Worm (Caenorhabditis elegans) whole organism, L2 larva: ENCODE results near the gene srz-78.

Experiments used
- C34F6.9 ChIP-seq: fragments of 150-350 bp; optimal IDR thresholded peaks from 2 replicates; lab custom pipeline; 2014; ENCODE audit warnings: missing biosample characterization, missing genetic modification characterization
- F13H6.1 ChIP-seq: sonication (generic microtip); optimal IDR thresholded peaks from 2 replicates; lab custom pipeline; 2016; ENCODE audit warnings: missing genetic modification characterization, missing compliant biosample characterization
- R02D3.7 ChIP-seq: fragments of 150-350 bp; optimal IDR thresholded peaks from 2 replicates; lab custom pipeline; 2014; ENCODE audit warnings: missing biosample characterization, missing genetic modification characterization
- Y55F3AM.14 ChIP-seq: fragments of 200-800 bp; sonication (Bioruptor generic); optimal IDR thresholded peaks from 2 replicates; lab custom pipeline; 2018; ENCODE audit warnings: mild to moderate bottlenecking, missing genetic modification characterization, missing compliant biosample characterization
- ZK546.5 ChIP-seq: sonication (generic microtip); optimal IDR thresholded peaks from 2 replicates; lab custom pipeline; 2017; ENCODE audit warnings: missing biosample characterization, missing genetic modification characterization
- alr-1 ChIP-seq: fragments of 150-350 bp; optimal IDR thresholded peaks from 2 replicates; lab custom pipeline; 2014; ENCODE audit warnings: missing biosample characterization, missing genetic modification characterization
- aly-2 ChIP-seq: fragments of 150-350 bp; optimal IDR thresholded peaks from 2 replicates; lab custom pipeline; 2014; ENCODE audit warnings: missing biosample characterization, missing genetic modification characterization
- ama-1 ChIP-seq: fragments of 150-350 bp; optimal IDR thresholded peaks from 2 replicates; lab custom pipeline; 2018; ENCODE audit warnings: inconsistent platforms
- blmp-1 ChIP-seq: sonication (generic microtip); optimal IDR thresholded peaks from 2 replicates; lab custom pipeline; 2017; ENCODE audit warnings: missing genetic modification characterization, mild to moderate bottlenecking, missing compliant biosample characterization, antibody characterized with exemption, moderate library complexity; ENCODE audit not compliant: insufficient read depth
- ceh-16 ChIP-seq: fragments of 150-350 bp; optimal IDR thresholded peaks from 2 replicates; lab custom pipeline; 2014; ENCODE audit warnings: missing biosample characterization, missing genetic modification characterization
- ceh-82 ChIP-seq: fragments of 150-350 bp; optimal IDR thresholded peaks from 2 replicates; lab custom pipeline; 2014; ENCODE audit warnings: missing biosample characterization, missing genetic modification characterization
- crh-2 ChIP-seq: sonication (generic microtip); optimal IDR thresholded peaks from 2 replicates; lab custom pipeline; 2017; ENCODE audit warnings: missing biosample characterization, missing genetic modification characterization
- dmd-4 ChIP-seq: sonication (generic microtip); optimal IDR thresholded peaks from 2 replicates; lab custom pipeline; 2017; ENCODE audit warnings: missing biosample characterization, missing genetic modification characterization
- egl-27 ChIP-seq: sonication (generic microtip); optimal IDR thresholded peaks from 3 replicates; lab custom pipeline; 2017; ENCODE audit warnings: missing biosample characterization, missing genetic modification reagents, missing genetic modification characterization
- elt-1 ChIP-seq: fragments of 150-350 bp; optimal IDR thresholded peaks from 2 replicates; lab custom pipeline; 2014; ENCODE audit warnings: missing biosample characterization, missing genetic modification characterization
- elt-3 ChIP-seq: sonication (generic microtip); optimal IDR thresholded peaks from 2 replicates; lab custom pipeline; 2017; ENCODE audit warnings: missing biosample characterization, missing genetic modification characterization
- fos-1 ChIP-seq: fragments of 150-350 bp; optimal IDR thresholded peaks from 2 replicates; lab custom pipeline; 2014; ENCODE audit warnings: missing biosample characterization, missing genetic modification characterization
- gmeb-1 ChIP-seq: fragments of 150-350 bp; optimal IDR thresholded peaks from 2 replicates; lab custom pipeline; 2014; ENCODE audit warnings: missing biosample characterization, missing genetic modification characterization
- lin-11 ChIP-seq: fragments of 150-350 bp; sonication (generic microtip); optimal IDR thresholded peaks from 2 replicates; lab custom pipeline; 2014; ENCODE audit warnings: missing biosample characterization, missing genetic modification characterization, inconsistent platforms, mixed read lengths
- lin-13 ChIP-seq: fragments of 150-350 bp; optimal IDR thresholded peaks from 2 replicates; lab custom pipeline; 2014; ENCODE audit warnings: missing biosample characterization, missing genetic modification reagents, missing genetic modification characterization
- lin-39 ChIP-seq: fragments of 150-350 bp; optimal IDR thresholded peaks from 2 replicates; lab custom pipeline; 2014; ENCODE audit warnings: missing biosample characterization, missing genetic modification reagents, missing genetic modification characterization
- lsy-2 ChIP-seq, 2 experiments: fragments of 150-350 bp in 1 of 2; sonication (generic microtip) in 1 of 2; optimal IDR thresholded peaks; 2 replicates each; lab custom pipeline; 2014 to 2017; ENCODE audit warnings: missing biosample characterization in 2 of 2, missing genetic modification characterization in 2 of 2
- mab-5 ChIP-seq: fragments of 150-350 bp; optimal IDR thresholded peaks from 2 replicates; lab custom pipeline; 2014; ENCODE audit warnings: missing biosample characterization, missing genetic modification characterization
- mbf-1 ChIP-seq: sonication (generic microtip); optimal IDR thresholded peaks from 2 replicates; lab custom pipeline; 2017; ENCODE audit warnings: missing biosample characterization, missing genetic modification characterization
- mdl-1 ChIP-seq, 2 experiments: fragments of 150-350 bp in 1 of 2; sonication (generic microtip) in 1 of 2; optimal IDR thresholded peaks; 2 replicates each; lab custom pipeline; 2017; ENCODE audit warnings: missing biosample characterization in 2 of 2, missing genetic modification characterization in 2 of 2
- nhr-10 ChIP-seq: sonication (generic microtip); optimal IDR thresholded peaks from 2 replicates; lab custom pipeline; 2017; ENCODE audit warnings: missing biosample characterization, missing genetic modification characterization
- nhr-11 ChIP-seq: fragments of 150-350 bp; optimal IDR thresholded peaks from 2 replicates; lab custom pipeline; 2014; ENCODE audit warnings: missing biosample characterization, missing genetic modification characterization
- nhr-12 ChIP-seq: fragments of 150-350 bp; optimal IDR thresholded peaks from 2 replicates; lab custom pipeline; 2014; ENCODE audit warnings: missing biosample characterization, missing genetic modification characterization
- nhr-129 ChIP-seq: fragments of 150-350 bp; optimal IDR thresholded peaks from 2 replicates; lab custom pipeline; 2014; ENCODE audit warnings: missing biosample characterization, missing genetic modification characterization
- nhr-21 ChIP-seq: fragments of 150-350 bp; optimal IDR thresholded peaks from 2 replicates; lab custom pipeline; 2014; ENCODE audit warnings: missing biosample characterization, missing genetic modification characterization
- nhr-23 ChIP-seq: fragments of 150-350 bp; optimal IDR thresholded peaks from 2 replicates; lab custom pipeline; 2014; ENCODE audit warnings: missing biosample characterization, missing genetic modification reagents, missing genetic modification characterization
- nhr-237 ChIP-seq: fragments of 150-350 bp; optimal IDR thresholded peaks from 2 replicates; lab custom pipeline; 2014; ENCODE audit warnings: missing biosample characterization, missing genetic modification characterization
- nhr-25 ChIP-seq: fragments of 150-350 bp; sonication (generic microtip); optimal IDR thresholded peaks from 3 replicates; lab custom pipeline; 2014; ENCODE audit warnings: missing biosample characterization, missing genetic modification characterization
- nhr-6 ChIP-seq: fragments of 150-350 bp; optimal IDR thresholded peaks from 2 replicates; lab custom pipeline; 2014; ENCODE audit warnings: missing biosample characterization, missing genetic modification characterization
- nhr-77 ChIP-seq: fragments of 150-350 bp; optimal IDR thresholded peaks from 2 replicates; lab custom pipeline; 2014; ENCODE audit warnings: missing biosample characterization, missing genetic modification characterization
- peb-1 ChIP-seq: fragments of 150-350 bp; optimal IDR thresholded peaks from 2 replicates; lab custom pipeline; 2014; ENCODE audit warnings: missing biosample characterization, missing genetic modification characterization
- sem-4 ChIP-seq: fragments of 150-350 bp; optimal IDR thresholded peaks from 2 replicates; lab custom pipeline; 2014; ENCODE audit warnings: missing biosample characterization, missing genetic modification reagents, missing genetic modification characterization
- skn-1 ChIP-seq: sonication (generic microtip); optimal IDR thresholded peaks from 2 replicates; lab custom pipeline; 2017; ENCODE audit warnings: missing biosample characterization, missing genetic modification characterization
- sma-3 ChIP-seq: sonication (generic microtip); optimal IDR thresholded peaks from 2 replicates; lab custom pipeline; 2016; ENCODE audit warnings: missing genetic modification reagents, missing genetic modification characterization, missing compliant biosample characterization
- sma-9 ChIP-seq, 2 experiments: fragments of 150-350 bp in 1 of 2; sonication (generic microtip) in 1 of 2; optimal IDR thresholded peaks; 2 replicates each; lab custom pipeline; 2014 to 2016; ENCODE audit warnings: missing genetic modification characterization in 2 of 2, mild to moderate bottlenecking in 1 of 2, missing biosample characterization in 1 of 2, missing compliant biosample characterization in 1 of 2, missing genetic modification reagents in 1 of 2, moderate library complexity in 1 of 2
- snpc-4 ChIP-seq: fragments of 150-350 bp; optimal IDR thresholded peaks from 2 replicates; lab custom pipeline; 2014; ENCODE audit warnings: missing biosample characterization, missing genetic modification characterization
- unc-39 ChIP-seq: fragments of 150-350 bp; optimal IDR thresholded peaks from 2 replicates; lab custom pipeline; 2014; ENCODE audit warnings: missing biosample characterization, missing genetic modification characterization
- unc-55 ChIP-seq: fragments of 150-350 bp; sonication (generic microtip); optimal IDR thresholded peaks from 3 replicates; lab custom pipeline; 2014; ENCODE audit warnings: missing biosample characterization, missing genetic modification reagents, missing genetic modification characterization
- unc-62 ChIP-seq: fragments of 150-350 bp; optimal IDR thresholded peaks from 2 replicates; lab custom pipeline; 2014; ENCODE audit warnings: missing biosample characterization, missing genetic modification reagents, missing genetic modification characterization
- zag-1 ChIP-seq: fragments of 150-350 bp; optimal IDR thresholded peaks from 2 replicates; lab custom pipeline; 2014; ENCODE audit warnings: missing biosample characterization, missing genetic modification characterization
- ztf-1 ChIP-seq: fragments of 200-800 bp; sonication (Bioruptor generic); conservative IDR thresholded peaks from 2 replicates; pipeline ENCODE4 v1.3.6; 2022; ENCODE audit warnings: missing genetic modification characterization, missing compliant biosample characterization
- ztf-11 ChIP-seq: sonication (generic microtip); optimal IDR thresholded peaks from 2 replicates; lab custom pipeline; 2017; ENCODE audit warnings: missing biosample characterization, missing genetic modification characterization
- ztf-4 ChIP-seq: fragments of 150-350 bp; optimal IDR thresholded peaks from 2 replicates; lab custom pipeline; 2014; ENCODE audit warnings: missing biosample characterization, missing genetic modification characterization

Gene srz-78

ce11 chrIV:3520374-3520773 lies 28.8 kb downstream of the srz-78 start:
- no peak for TF ChIP-seq gmeb-1 (tag; lab: Kevin White, UChicago)
- TF ChIP-seq unc-55 = peak; percentile 76
- no peak for TF ChIP-seq sma-3
- TF ChIP-seq ceh-82 (tag; lab: Kevin White, UChicago) = peak; percentile 4
- TF ChIP-seq nhr-12 (tag; lab: Kevin White, UChicago) = no peak
- no peak for TF ChIP-seq unc-39 (tag; lab: Kevin White, UChicago)
- TF ChIP-seq, all 48 proteins: peak for 2

DNA sequence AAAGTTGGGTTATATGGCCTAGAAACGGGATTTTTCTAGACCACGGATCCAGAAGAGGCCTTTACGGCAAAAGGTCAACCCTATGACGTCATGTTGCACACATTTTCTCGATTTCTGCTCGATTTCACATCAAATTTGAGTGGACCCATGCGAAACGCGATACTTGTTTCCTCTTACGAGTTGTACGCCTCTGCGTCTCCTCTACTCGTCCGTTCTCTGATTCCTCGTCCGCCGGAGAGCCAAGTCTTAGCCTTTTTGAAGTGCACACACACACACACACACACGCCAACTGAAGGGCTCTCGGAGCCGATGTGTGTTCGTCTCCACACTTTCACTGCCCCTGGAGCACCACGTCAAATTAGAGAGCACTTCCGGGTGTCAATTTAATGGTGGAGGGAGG lies 29.4 kb downstream of the srz-78 start:
- no peak for TF ChIP-seq R02D3.7 (tag; lab: Kevin White, UChicago)
- TF ChIP-seq ztf-4 = no peak
- no peak for TF ChIP-seq fos-1
- no peak for TF ChIP-seq aly-2 (tag; lab: Kevin White, UChicago)
- TF ChIP-seq nhr-21 = no peak
- no peak for TF ChIP-seq ceh-82 (tag; lab: Kevin White, UChicago)
- no peak for TF ChIP-seq ama-1 (lab: Kevin White, UChicago)
- no peak for TF ChIP-seq lin-39 (tag; lab: Kevin White, UChicago)
- no peak for TF ChIP-seq egl-27 (tag; lab: Kevin White, UChicago)
- TF ChIP-seq nhr-12 (tag; lab: Kevin White, UChicago) = no peak
- no peak for TF ChIP-seq gmeb-1 (tag; lab: Kevin White, UChicago)
- peak; percentile 56 for TF ChIP-seq F13H6.1
- no peak for TF ChIP-seq lin-13 (GFP tag; lab: Kevin White, UChicago)
- TF ChIP-seq Y55F3AM.14 = no peak
- no peak for TF ChIP-seq nhr-11 (tag; lab: Kevin White, UChicago)
- no peak for TF ChIP-seq mab-5 (tag; lab: Kevin White, UChicago)
- no peak for TF ChIP-seq ZK546.5 (tag; lab: Kevin White, UChicago)
- TF ChIP-seq ztf-11 (tag; lab: Kevin White, UChicago) = no peak
- TF ChIP-seq mbf-1 (tag; lab: Kevin White, UChicago) = no peak
- TF ChIP-seq nhr-237 = no peak
- TF ChIP-seq dmd-4 = no peak
- TF ChIP-seq unc-62 = no peak
- TF ChIP-seq peb-1 = no peak
- TF ChIP-seq nhr-77 = no peak
- TF ChIP-seq lin-11 (tag; lab: Kevin White, UChicago) = no peak
- peak; percentile 31 for TF ChIP-seq sma-9 (GFP tag; optimal IDR thresholded peaks at IDR 0.05; lab: Kevin White, UChicago)
- no peak for TF ChIP-seq sma-9 (tag; optimal IDR thresholded peaks at IDR 0.05; lab: Kevin White, UChicago)
- TF ChIP-seq elt-1 (tag; lab: Kevin White, UChicago) = no peak
- TF ChIP-seq alr-1 (tag; lab: Kevin White, UChicago) = no peak
- no peak for TF ChIP-seq ceh-16 (tag; lab: Kevin White, UChicago)
- TF ChIP-seq sem-4 (tag; lab: Kevin White, UChicago) = peak; percentile 12
- peak in 1 of 2 experiments; percentile 10 for TF ChIP-seq lsy-2 (tag; optimal IDR thresholded peaks at IDR 0.05; lab: Kevin White, UChicago)
- no peak for TF ChIP-seq sma-3
- TF ChIP-seq nhr-129 (tag; lab: Kevin White, UChicago) = peak; percentile 28
- no peak for TF ChIP-seq blmp-1 (tag; lab: Kevin White, UChicago)
- TF ChIP-seq ztf-1 (GFP tag; lab: Robert Waterston, UW) = no peak
- TF ChIP-seq nhr-10 = no peak
- peak; percentile 10 for TF ChIP-seq crh-2 (tag; lab: Kevin White, UChicago)
- TF ChIP-seq unc-39 (tag; lab: Kevin White, UChicago) = no peak
- TF ChIP-seq mdl-1 (tag; optimal IDR thresholded peaks at IDR 0.05; lab: Kevin White, UChicago) = peak in 1 of 2 experiments; percentile 18
- no peak for TF ChIP-seq nhr-25
- TF ChIP-seq nhr-23 = no peak
- peak; percentile 10 for TF ChIP-seq C34F6.9 (tag; lab: Kevin White, UChicago)
- no peak for TF ChIP-seq elt-3
- TF ChIP-seq nhr-6 (tag; lab: Kevin White, UChicago) = no peak
- no peak for TF ChIP-seq skn-1
- peak; percentile 39 for TF ChIP-seq zag-1 (tag; lab: Kevin White, UChicago)
- TF ChIP-seq unc-55 = peak; percentile 31
- TF ChIP-seq snpc-4 (tag; lab: Kevin White, UChicago) = no peak
